Worm (Caenorhabditis elegans) whole organism, L1 larva: ENCODE results near the gene ilys-6.

Source experiments
- C04F5.9 ChIP-seq: sonication (generic microtip); optimal IDR thresholded peaks from 2 replicates; lab custom pipeline; 2016; ENCODE audit warnings: missing genetic modification characterization, missing compliant biosample characterization
- C16A3.4 ChIP-seq: fragments of 150-350 bp; optimal IDR thresholded peaks from 2 replicates; lab custom pipeline; 2014; ENCODE audit warnings: missing biosample characterization, missing genetic modification characterization
- C34B4.2 ChIP-seq: sonication (generic microtip); optimal IDR thresholded peaks from 2 replicates; lab custom pipeline; 2017; ENCODE audit warnings: mild to moderate bottlenecking, missing genetic modification characterization, missing compliant biosample characterization
- F16B12.6 ChIP-seq: fragments of 150-350 bp; optimal IDR thresholded peaks from 2 replicates; lab custom pipeline; 2014; ENCODE audit warnings: missing biosample characterization, missing genetic modification characterization
- aly-2 ChIP-seq: fragments of 150-350 bp; optimal IDR thresholded peaks from 2 replicates; lab custom pipeline; 2014; ENCODE audit warnings: missing biosample characterization, missing genetic modification characterization
- ceh-82 ChIP-seq, 3 experiments: fragments of 150-350 bp in 1 of 3; sonication (generic microtip) in 2 of 3; optimal IDR thresholded peaks; 2 replicates each; lab custom pipeline; 2014 to 2017; ENCODE audit warnings: missing biosample characterization in 3 of 3, missing genetic modification characterization in 3 of 3
- dpl-1 ChIP-seq, 3 experiments: fragments of 150-350 bp in 2 of 3; sonication (generic microtip) in 1 of 3; optimal IDR thresholded peaks; 2 replicates each; lab custom pipeline; 2014 to 2017; ENCODE audit warnings: missing biosample characterization in 3 of 3, missing genetic modification characterization in 3 of 3, missing genetic modification reagents in 3 of 3
- dsc-1 ChIP-seq: sonication (generic microtip); optimal IDR thresholded peaks from 2 replicates; lab custom pipeline; 2016; ENCODE audit warnings: mild to moderate bottlenecking, missing genetic modification characterization, missing compliant biosample characterization
- efl-1 ChIP-seq, 4 experiments: fragments of 150-350 bp; optimal IDR thresholded peaks in 3 of 4; peaks in 1 of 4; 1 replicate in 1 of 4; 2 replicates in 3 of 4; lab custom pipeline; 2014; ENCODE audit warnings: missing biosample characterization in 2 of 4, missing genetic modification characterization in 2 of 4, missing genetic modification reagents in 2 of 4
- efl-3 ChIP-seq: fragments of 200-800 bp; sonication (Bioruptor generic); optimal IDR thresholded peaks from 2 replicates; lab custom pipeline; 2018; ENCODE audit warnings: mild to moderate bottlenecking, missing genetic modification characterization, missing compliant biosample characterization
- egl-13 ChIP-seq: sonication (generic microtip); optimal IDR thresholded peaks from 2 replicates; lab custom pipeline; 2016; ENCODE audit warnings: missing genotype, missing genetic modification reagents, missing genetic modification characterization, missing compliant biosample characterization
- egl-27 ChIP-seq, 2 experiments: fragments of 150-350 bp in 1 of 2; sonication (generic microtip); optimal IDR thresholded peaks; 3 replicates each; lab custom pipeline; 2017 to 2018; ENCODE audit warnings: missing biosample characterization in 2 of 2, missing genetic modification characterization in 2 of 2, missing genetic modification reagents in 2 of 2
- elt-2 ChIP-seq: sonication (generic microtip); optimal IDR thresholded peaks from 2 replicates; lab custom pipeline; 2016; ENCODE audit warnings: missing genetic modification characterization, mild to moderate bottlenecking, inconsistent platforms, missing compliant biosample characterization, missing genetic modification reagents
- fkh-4 ChIP-seq: sonication (generic microtip); optimal IDR thresholded peaks from 2 replicates; lab custom pipeline; 2016; ENCODE audit warnings: missing compliant biosample characterization, missing genetic modification characterization, borderline replicate concordance
- fkh-8 ChIP-seq: sonication (generic microtip); optimal IDR thresholded peaks from 2 replicates; lab custom pipeline; 2016; ENCODE audit warnings: mild to moderate bottlenecking, missing genetic modification characterization, missing compliant biosample characterization
- hlh-17 ChIP-seq: fragments of 200-800 bp; sonication (Bioruptor generic); optimal IDR thresholded peaks from 2 replicates; lab custom pipeline; 2018; ENCODE audit warnings: missing genetic modification characterization, mild to moderate bottlenecking, missing compliant biosample characterization, moderate library complexity, borderline replicate concordance
- hlh-4 ChIP-seq: sonication (generic microtip); optimal IDR thresholded peaks from 2 replicates; lab custom pipeline; 2016; ENCODE audit warnings: mild to moderate bottlenecking, missing genetic modification characterization, missing compliant biosample characterization
- hpl-2 ChIP-seq: fragments of 150-350 bp; optimal IDR thresholded peaks from 2 replicates; lab custom pipeline; 2014; ENCODE audit warnings: missing biosample characterization, missing genetic modification reagents, missing genetic modification characterization
- irx-1 ChIP-seq: sonication (generic microtip); optimal IDR thresholded peaks from 2 replicates; lab custom pipeline; 2016; ENCODE audit warnings: missing genetic modification characterization, missing compliant biosample characterization
- isw-1 ChIP-seq: fragments of 200-800 bp; sonication (Bioruptor generic); IDR thresholded peaks from 2 replicates; pipeline ENCODE4 v1.3.6; 2022; ENCODE audit warnings: missing genetic modification characterization, missing compliant biosample characterization
- lin-13 ChIP-seq: fragments of 150-350 bp; optimal IDR thresholded peaks from 2 replicates; lab custom pipeline; 2014; ENCODE audit warnings: missing biosample characterization, missing genetic modification reagents, missing genetic modification characterization
- lin-14 ChIP-seq: fragments of 200-800 bp; sonication (Bioruptor generic); optimal IDR thresholded peaks from 2 replicates; lab custom pipeline; 2018; ENCODE audit warnings: mild to moderate bottlenecking, missing genetic modification characterization, moderate library complexity, missing compliant biosample characterization
- lin-15B ChIP-seq: fragments of 150-350 bp; sonication (generic microtip); optimal IDR thresholded peaks from 3 replicates; lab custom pipeline; 2014; ENCODE audit warnings: missing biosample characterization, missing genetic modification characterization
- lin-35 ChIP-seq, 2 experiments: fragments of 150-350 bp; optimal IDR thresholded peaks; 2 replicates each; lab custom pipeline; 2014; ENCODE audit warnings: missing biosample characterization in 2 of 2, missing genetic modification characterization in 2 of 2, missing genetic modification reagents in 2 of 2
- lin-39 ChIP-seq: fragments of 150-350 bp; optimal IDR thresholded peaks from 2 replicates; lab custom pipeline; 2014; ENCODE audit warnings: missing biosample characterization, missing genetic modification reagents, missing genetic modification characterization
- mab-9 ChIP-seq: fragments of 200-800 bp; sonication (Bioruptor generic); IDR thresholded peaks from 2 replicates; pipeline ENCODE4 v1.3.6; 2022; ENCODE audit warnings: missing genetic modification reagents, missing genetic modification characterization, missing compliant biosample characterization
- mdl-1 ChIP-seq, 2 experiments: fragments of 150-350 bp; optimal IDR thresholded peaks; 2 replicates each; lab custom pipeline; 2014 to 2017; ENCODE audit warnings: missing biosample characterization in 2 of 2, missing genetic modification characterization in 2 of 2, inconsistent platforms in 1 of 2
- mef-2 ChIP-seq: fragments of 150-350 bp; optimal IDR thresholded peaks from 2 replicates; lab custom pipeline; 2014; ENCODE audit warnings: missing biosample characterization, missing genetic modification characterization
- nhr-12 ChIP-seq: sonication (generic microtip); optimal IDR thresholded peaks from 2 replicates; lab custom pipeline; 2017; ENCODE audit warnings: missing biosample characterization, missing genetic modification characterization
- nhr-20 ChIP-seq: sonication (generic microtip); optimal IDR thresholded peaks from 2 replicates; lab custom pipeline; 2016; ENCODE audit warnings: mild to moderate bottlenecking, missing genetic modification characterization, missing compliant biosample characterization
- nhr-237 ChIP-seq: fragments of 150-350 bp; optimal IDR thresholded peaks from 2 replicates; lab custom pipeline; 2014; ENCODE audit warnings: missing biosample characterization, missing genetic modification characterization
- nhr-76 ChIP-seq: sonication (generic microtip); optimal IDR thresholded peaks from 2 replicates; lab custom pipeline; 2017; ENCODE audit warnings: missing biosample characterization, missing genetic modification characterization
- skn-1 ChIP-seq: fragments of 150-350 bp; optimal IDR thresholded peaks from 2 replicates; lab custom pipeline; 2014; ENCODE audit warnings: missing biosample characterization, missing genetic modification characterization
- snpc-4 ChIP-seq: fragments of 150-350 bp; optimal IDR thresholded peaks from 2 replicates; lab custom pipeline; 2014; ENCODE audit warnings: missing biosample characterization, missing genetic modification characterization
- snu-23 ChIP-seq: sonication (generic microtip); optimal IDR thresholded peaks from 2 replicates; lab custom pipeline; 2016; ENCODE audit warnings: missing genetic modification characterization, missing compliant biosample characterization
- sptf-1 ChIP-seq: fragments of 150-350 bp; optimal IDR thresholded peaks from 2 replicates; lab custom pipeline; 2014; ENCODE audit warnings: missing biosample characterization, missing genetic modification characterization
- swsn-7 ChIP-seq: sonication (generic microtip); optimal IDR thresholded peaks from 2 replicates; lab custom pipeline; 2016; ENCODE audit warnings: missing genetic modification characterization, missing compliant biosample characterization
- tbx-2 ChIP-seq: sonication (generic microtip); optimal IDR thresholded peaks from 2 replicates; lab custom pipeline; 2016; ENCODE audit warnings: missing genetic modification characterization, missing compliant biosample characterization
- tlp-1 ChIP-seq: fragments of 150-350 bp; optimal IDR thresholded peaks from 2 replicates; lab custom pipeline; 2014; ENCODE audit warnings: missing biosample characterization, missing genetic modification characterization
- unc-30 ChIP-seq: sonication (generic microtip); optimal IDR thresholded peaks from 2 replicates; lab custom pipeline; 2017; ENCODE audit warnings: missing biosample characterization, missing genetic modification characterization
- unc-86 ChIP-seq: sonication (generic microtip); optimal IDR thresholded peaks from 2 replicates; lab custom pipeline; 2016; ENCODE audit warnings: missing genetic modification characterization, missing compliant biosample characterization
- unc-98 ChIP-seq: fragments of 200-800 bp; sonication (Bioruptor generic); IDR thresholded peaks from 2 replicates; pipeline ENCODE4 v1.3.6; 2022; ENCODE audit warnings: missing genetic modification characterization, missing compliant biosample characterization

ilys-6 gene

ce11 chrIV:4072027-4072426 lies 8.6 kb upstream of the ilys-6 start, which contains the start of gene pqn-75:
Gene pqn-75, plus strand, starts transcription at chrIV:4072327.
- TF ChIP-seq sptf-1 (tag; lab: Kevin White, UChicago) = no peak

DNA sequence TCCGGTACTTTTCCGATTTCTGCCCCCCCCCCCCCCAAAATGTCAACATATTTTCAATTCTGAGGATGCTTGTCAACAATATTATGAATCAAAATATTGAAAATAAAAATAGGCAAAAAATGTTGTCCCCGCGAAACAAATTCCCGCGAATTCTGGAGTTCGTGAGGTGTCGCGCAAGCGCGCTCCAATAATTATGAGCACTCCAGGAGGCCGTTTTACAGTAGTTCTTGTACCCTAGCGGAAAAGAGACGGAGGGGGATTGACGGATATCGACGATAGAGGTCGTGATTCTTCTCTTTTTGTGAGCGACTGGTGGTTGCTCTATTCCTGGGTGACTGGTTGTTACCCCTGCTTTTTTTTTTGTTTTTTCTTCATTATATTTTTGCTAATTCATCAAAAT lies 7.3 kb upstream of the ilys-6 start:
- no peak for TF ChIP-seq swsn-7 (tag; lab: Kevin White, UChicago)
- no peak for TF ChIP-seq hlh-4 (tag; lab: Kevin White, UChicago)
- no peak for TF ChIP-seq lin-13 (GFP tag; lab: Kevin White, UChicago)
- no peak for TF ChIP-seq dpl-1 (GFP tag; optimal IDR thresholded peaks at IDR 0.05; lab: Kevin White, UChicago)
- TF ChIP-seq C16A3.4 (tag; lab: Kevin White, UChicago) = no peak
- no peak for TF ChIP-seq fkh-4
- no peak for TF ChIP-seq unc-30 (tag; lab: Kevin White, UChicago)
- TF ChIP-seq efl-3 = no peak
- TF ChIP-seq aly-2 = no peak
- TF ChIP-seq unc-98 = no peak
- TF ChIP-seq nhr-237 = no peak
- TF ChIP-seq mef-2 = no peak
- no peak for TF ChIP-seq egl-27 (tag; optimal IDR thresholded peaks at IDR 0.05; lab: Kevin White, UChicago)
- TF ChIP-seq isw-1 (GFP tag; lab: Robert Waterston, UW) = no peak
- TF ChIP-seq unc-86 = no peak
- no peak for TF ChIP-seq C04F5.9 (tag; lab: Kevin White, UChicago)
- no peak for TF ChIP-seq nhr-20 (tag; lab: Kevin White, UChicago)
- no peak for TF ChIP-seq lin-15B (tag; lab: Kevin White, UChicago)

DNA sequence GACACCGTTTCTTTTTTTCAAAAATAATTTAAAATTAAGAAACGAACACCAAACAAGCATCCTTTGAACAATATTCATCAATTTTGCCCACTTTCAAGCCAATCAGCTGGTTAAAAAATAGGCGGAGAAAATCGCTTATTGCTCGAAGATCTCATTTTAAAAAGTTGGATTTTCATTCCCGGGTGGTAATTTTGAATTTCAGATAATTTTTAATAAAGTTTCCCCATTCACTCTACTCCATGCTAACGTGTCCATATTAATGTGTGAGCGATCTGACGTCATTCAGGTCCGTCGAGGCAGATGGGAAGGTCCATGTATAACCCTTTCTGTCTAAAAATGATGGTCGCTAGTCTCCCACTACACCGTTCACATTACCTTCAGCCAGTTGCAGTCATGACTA lies 5.0 kb upstream of the ilys-6 start, which contains the start of gene fbxb-55:
TSS of gene fbxb-55 (plus strand) at position 301 of the 400 bp plus-strand sequence.
- TF ChIP-seq C34B4.2 (tag; lab: Kevin White, UChicago) (no peak), mef-2 (no peak), mdl-1 (tag; optimal IDR thresholded peaks at IDR 0.05; lab: Kevin White, UChicago) (no peak), isw-1 (GFP tag; lab: Robert Waterston, UW) (no peak), C16A3.4 (tag; lab: Kevin White, UChicago) (no peak)

- TF ChIP-seq mef-2 (no peak), lin-15B (tag; lab: Kevin White, UChicago) (no peak)
Observed at ce11 chrIV:4067336-4067735, 3.9 kb upstream of the ilys-6 start.

DNA sequence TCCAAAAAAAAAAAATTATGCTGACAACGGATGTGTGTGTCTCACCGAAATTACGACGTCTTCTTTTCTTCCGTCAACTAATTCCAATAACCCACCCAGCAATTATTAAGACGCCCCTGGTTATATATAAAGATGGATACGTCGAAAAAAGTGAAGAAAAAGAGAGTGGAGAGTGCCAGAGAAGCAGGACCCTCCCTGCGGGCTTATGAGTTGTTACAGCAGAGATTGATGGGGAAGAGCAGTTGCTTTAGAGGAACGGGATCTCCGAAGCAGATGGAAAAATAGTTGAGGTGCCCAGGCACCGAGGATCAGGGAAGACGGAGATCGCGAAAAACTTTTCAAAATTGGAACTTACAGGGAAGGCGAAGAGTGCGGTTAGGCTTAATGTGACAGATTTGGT lies 8.2 kb downstream of the ilys-6 start:
- TF ChIP-seq unc-30 (tag; lab: Kevin White, UChicago) (no peak), snpc-4 (no peak), lin-35 (GFP tag; optimal IDR thresholded peaks at IDR 0.05; lab: Kevin White, UChicago) (no peak), skn-1 (tag; lab: Kevin White, UChicago) (no peak), lin-39 (tag; lab: Kevin White, UChicago) (no peak), tbx-2 (no peak), isw-1 (GFP tag; lab: Robert Waterston, UW) (no peak), ceh-82 (tag; optimal IDR thresholded peaks at IDR 0.05; lab: Kevin White, UChicago) (no peak), C04F5.9 (tag; lab: Kevin White, UChicago) (no peak), F16B12.6 (tag; lab: Kevin White, UChicago) (no peak), nhr-237 (no peak)

DNA sequence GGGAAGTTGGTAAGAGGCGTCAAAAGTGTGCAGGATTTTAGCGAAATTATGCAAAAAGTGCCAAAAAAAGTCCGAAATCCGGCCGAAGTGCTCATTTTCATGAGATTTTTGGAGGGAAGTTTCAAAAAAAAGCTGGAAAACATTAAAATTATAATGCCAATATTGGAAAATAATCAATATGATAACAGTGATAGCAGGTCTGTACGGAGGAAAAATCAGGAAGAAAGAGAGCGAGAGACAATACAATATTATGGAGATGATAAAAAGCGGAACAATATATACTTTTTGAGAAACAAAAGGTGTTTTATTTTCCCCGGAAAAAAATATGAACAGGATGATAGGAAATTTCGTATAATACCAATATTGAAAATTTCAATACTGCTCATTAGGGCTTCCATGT lies 10.1 kb downstream of the ilys-6 start:
- TF ChIP-seq elt-2 (tag; lab: Kevin White, UChicago) = peak; percentile 34
- TF ChIP-seq mab-9 = no peak
- no peak for TF ChIP-seq tlp-1 (tag; lab: Kevin White, UChicago)

DNA sequence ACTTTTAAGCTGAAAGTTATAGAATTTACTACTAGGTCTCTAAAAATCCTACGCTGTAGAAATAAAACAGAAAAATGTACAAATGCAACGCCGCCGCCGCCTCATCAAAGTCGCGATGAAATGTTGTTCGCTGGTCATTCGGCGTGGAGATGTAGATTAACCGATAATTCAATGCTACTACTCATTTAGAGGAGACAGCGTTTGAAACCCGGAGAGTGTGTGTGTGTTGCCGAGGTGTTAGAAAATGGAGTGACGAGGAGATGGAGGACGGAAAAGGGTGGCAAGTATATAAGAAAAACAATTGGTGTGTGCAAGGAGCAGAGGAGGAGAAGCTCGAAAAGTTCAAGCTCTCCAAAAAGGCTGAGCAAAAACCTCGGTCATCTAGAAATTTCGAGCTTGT lies 11.2 kb downstream of the ilys-6 start:
- no peak for TF ChIP-seq unc-86
- TF ChIP-seq dsc-1 (tag; lab: Kevin White, UChicago) = no peak
- TF ChIP-seq lin-14 (GFP tag; lab: Kevin White, UChicago) = peak; percentile 57
- TF ChIP-seq nhr-12 (tag; lab: Kevin White, UChicago) = no peak
- TF ChIP-seq snu-23 (GFP tag; lab: Kevin White, UChicago) = peak; percentile 4
- TF ChIP-seq hpl-2 (GFP tag; lab: Kevin White, UChicago) = no peak
- TF ChIP-seq egl-13 (tag; lab: Kevin White, UChicago) = no peak
- TF ChIP-seq nhr-76 (tag; lab: Kevin White, UChicago) = no peak
- no peak for TF ChIP-seq hlh-17 (GFP tag; lab: Kevin White, UChicago)
- TF ChIP-seq C16A3.4 (tag; lab: Kevin White, UChicago) = no peak
- TF ChIP-seq irx-1 (tag; lab: Kevin White, UChicago) = no peak
- peak in 1 of 3 experiments; percentile 17 for TF ChIP-seq dpl-1 (GFP tag; optimal IDR thresholded peaks at IDR 0.05; lab: Kevin White, UChicago)
- no peak for TF ChIP-seq efl-1 (optimal IDR thresholded peaks at IDR 0.05; lab: Kevin White, UChicago)
- peak in 1 of 2 experiments; percentile 45 for TF ChIP-seq efl-1 (GFP tag; optimal IDR thresholded peaks at IDR 0.05 in 1 of 2; lab: Kevin White, UChicago)
- TF ChIP-seq egl-27 (tag; optimal IDR thresholded peaks at IDR 0.05; lab: Kevin White, UChicago) = no peak
- TF ChIP-seq fkh-8 (tag; lab: Kevin White, UChicago) = peak; percentile 2
